Worm (Caenorhabditis elegans): ENCODE results near the gene Y38H6C.25.
"Not testable (repeated sequence)": the region's sequence is repeated elsewhere in the genome, so short reads cannot be mapped to it uniquely, and the experiment has no call there.

Y38H6C.25 gene

DNA sequence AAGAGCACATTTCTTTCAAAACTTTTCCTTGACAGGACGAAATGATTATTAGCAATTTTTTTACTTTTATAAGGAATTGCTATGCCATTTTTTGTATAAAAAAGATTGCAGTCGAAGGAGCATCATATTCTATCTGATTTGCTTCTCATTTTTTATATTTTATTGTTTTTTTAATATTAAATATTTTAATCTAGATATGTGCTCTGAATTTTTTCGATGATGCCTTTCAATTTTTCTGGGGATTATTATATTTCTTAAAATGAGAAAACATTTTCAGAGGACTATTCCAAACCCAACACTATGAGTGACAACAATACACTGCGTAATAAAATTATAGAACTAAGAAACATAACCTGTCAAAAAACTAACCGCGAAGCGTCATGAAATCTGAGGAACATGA, 50.0 kb downstream of the Y38H6C.25 start, which contains the start of gene F26F2.4:
F26F2.4 (plus strand) TSS at position 301 of the 400 bp plus-strand sequence.
- TF ChIP-seq somi-1 (GFP tag; optimal IDR thresholded peaks at IDR 0.05); lag-1 (GFP tag; IDR thresholded peaks at IDR 0.05); snpc-3.4 (tag; optimal IDR thresholded peaks at IDR 0.05): not testable (repeated sequence)

All from whole organism, young adult.